Fruit fly (Drosophila melanogaster) whole organism, embryonic: Measurements from ENCODE around the gene CG5346.

Experiments used
- Abd-B ChIP-seq: fragments of 200-800 bp; sonication (Bioruptor generic); optimal IDR thresholded peaks from 2 replicates; lab custom pipeline; 2018; ENCODE audit warnings: missing biosample characterization, mild to moderate bottlenecking, missing genetic modification characterization, moderate library complexity
- Adf1 ChIP-seq: fragments of 200-800 bp; sonication (Bioruptor generic); IDR thresholded peaks from 2 replicates; pipeline ENCODE4 v1.3.6; 2022; ENCODE audit warnings: missing biosample characterization, missing genetic modification characterization
- B-H2 ChIP-seq: fragments of 200-800 bp; sonication (Bioruptor generic); optimal IDR thresholded peaks from 2 replicates; lab custom pipeline; 2018; ENCODE audit warnings: missing biosample characterization, mild to moderate bottlenecking, missing genetic modification characterization
- CG12299 ChIP-seq: fragments of 200-800 bp; sonication (Bioruptor generic); optimal IDR thresholded peaks from 2 replicates; lab custom pipeline; 2018; ENCODE audit warnings: missing biosample characterization, mild to moderate bottlenecking, missing genetic modification characterization
- CG13287 ChIP-seq: fragments of 200-800 bp; sonication (Bioruptor generic); IDR thresholded peaks from 2 replicates; pipeline ENCODE4 v1.3.6; 2022; ENCODE audit warnings: missing biosample characterization, missing genetic modification characterization; ENCODE audit not compliant: partially characterized antibody
- CG17361 ChIP-seq: fragments of 200-800 bp; sonication (Bioruptor generic); IDR thresholded peaks from 3 replicates; pipeline ENCODE4 v1.3.6; 2022; ENCODE audit warnings: missing biosample characterization, missing genetic modification characterization
- CG1832 ChIP-seq: fragments of 200-800 bp; sonication (Bioruptor generic); optimal IDR thresholded peaks from 2 replicates; lab custom pipeline; 2017; ENCODE audit warnings: missing biosample characterization, mild to moderate bottlenecking, missing genetic modification characterization, inconsistent platforms
- CG34422 ChIP-seq: fragments of 200-800 bp; sonication (Bioruptor generic); IDR thresholded peaks from 3 replicates; pipeline ENCODE4 v1.3.6; 2022; ENCODE audit warnings: missing biosample characterization, missing genetic modification characterization
- CG6175 ChIP-seq: fragments of 200-800 bp; sonication (Bioruptor generic); IDR thresholded peaks from 3 replicates; pipeline ENCODE4 v1.3.6; 2022; ENCODE audit warnings: missing biosample characterization, missing genetic modification characterization
- CG6854 ChIP-seq: fragments of 200-800 bp; sonication (Bioruptor generic); optimal IDR thresholded peaks from 3 replicates; lab custom pipeline; 2017; ENCODE audit warnings: missing biosample characterization, mild to moderate bottlenecking, missing genetic modification characterization
- CG7987 ChIP-seq: fragments of 200-800 bp; sonication (Bioruptor generic); optimal IDR thresholded peaks from 2 replicates; lab custom pipeline; 2018; ENCODE audit warnings: missing biosample characterization, mild to moderate bottlenecking, missing genetic modification characterization, moderate library complexity
- CG8281 ChIP-seq: fragments of 200-800 bp; sonication (Bioruptor generic); optimal IDR thresholded peaks from 2 replicates; lab custom pipeline; 2018; ENCODE audit warnings: missing biosample characterization, mild to moderate bottlenecking, missing genetic modification characterization, moderate library complexity
- CG8359 ChIP-seq: fragments of 200-800 bp; sonication (Bioruptor generic); optimal IDR thresholded peaks from 2 replicates; lab custom pipeline; 2017; ENCODE audit warnings: missing biosample characterization, mild to moderate bottlenecking, missing genetic modification characterization, borderline replicate concordance
- CG9437 ChIP-seq: fragments of 200-800 bp; sonication (Bioruptor generic); optimal IDR thresholded peaks from 2 replicates; lab custom pipeline; 2018; ENCODE audit warnings: missing biosample characterization, mild to moderate bottlenecking, missing genetic modification characterization
- CkIIα-i1 ChIP-seq: fragments of 200-800 bp; sonication (Bioruptor generic); IDR thresholded peaks from 2 replicates; pipeline ENCODE4 v1.3.6; 2022; ENCODE audit warnings: missing biosample characterization, missing genetic modification characterization
- CrebB ChIP-seq: fragments of 200-800 bp; sonication (Bioruptor generic); optimal IDR thresholded peaks from 3 replicates; lab custom pipeline; 2018; ENCODE audit warnings: missing biosample characterization, mild to moderate bottlenecking, missing genetic modification characterization
- Dek ChIP-seq: fragments of 200-800 bp; sonication (Bioruptor generic); optimal IDR thresholded peaks from 3 replicates; lab custom pipeline; 2019; ENCODE audit warnings: missing biosample characterization, mild to moderate bottlenecking, missing genetic modification characterization, moderate library complexity
- Doc2 ChIP-seq: fragments of 200-800 bp; sonication (Bioruptor generic); IDR thresholded peaks from 2 replicates; pipeline ENCODE4 v1.3.6; 2022; ENCODE audit warnings: missing biosample characterization, missing genetic modification characterization
- Hey ChIP-seq: fragments of 200-800 bp; sonication (Bioruptor generic); optimal IDR thresholded peaks from 3 replicates; lab custom pipeline; 2018; ENCODE audit warnings: missing biosample characterization, mild to moderate bottlenecking, missing genetic modification characterization
- Hsf ChIP-seq: fragments of 200-800 bp; sonication (Bioruptor generic); optimal IDR thresholded peaks from 3 replicates; lab custom pipeline; 2016; ENCODE audit warnings: missing biosample characterization, missing genetic modification characterization
- Kr ChIP-seq: fragments of 200-800 bp; sonication (Bioruptor generic); optimal IDR thresholded peaks from 2 replicates; lab custom pipeline; 2017; ENCODE audit warnings: missing biosample characterization, mild to moderate bottlenecking, missing genetic modification characterization
- MBD-R2 ChIP-seq: fragments of 200-800 bp; sonication (Bioruptor generic); IDR thresholded peaks from 2 replicates; pipeline ENCODE4 v1.3.6; 2022; ENCODE audit warnings: missing biosample characterization, missing genetic modification characterization
- Med ChIP-seq: fragments of 200-800 bp; sonication (Bioruptor generic); peaks from one replicate; lab custom pipeline; 2016; ENCODE audit warnings: missing biosample characterization, missing genetic modification characterization, mild to moderate bottlenecking, inconsistent platforms, moderate library complexity
- Meics ChIP-seq: fragments of 200-800 bp; sonication (Bioruptor generic); optimal IDR thresholded peaks from 2 replicates; lab custom pipeline; 2017; ENCODE audit warnings: missing biosample characterization, mild to moderate bottlenecking, missing genetic modification characterization
- Nf-YC ChIP-seq: fragments of 200-800 bp; optimal IDR thresholded peaks from 3 replicates; lab custom pipeline; 2019; ENCODE audit warnings: missing biosample characterization, mild to moderate bottlenecking, missing genetic modification characterization, moderate library complexity
- Pdp1 ChIP-seq, 2 experiments: fragments of 200-800 bp; sonication (Bioruptor generic); optimal IDR thresholded peaks; 3 replicates each; lab custom pipeline; 2016; ENCODE audit warnings: missing biosample characterization in 2 of 2, missing genetic modification characterization in 2 of 2, mild to moderate bottlenecking in 1 of 2, moderate library complexity in 1 of 2
- Spps ChIP-seq: fragments of 200-800 bp; sonication (Bioruptor generic); optimal IDR thresholded peaks from 2 replicates; lab custom pipeline; 2018; ENCODE audit warnings: missing biosample characterization, mild to moderate bottlenecking, missing genetic modification characterization
- Taf1 ChIP-seq: fragments of 200-800 bp; sonication (Bioruptor generic); IDR thresholded peaks from 2 replicates; pipeline ENCODE4 v1.3.6; 2022; ENCODE audit warnings: missing biosample characterization, missing genetic modification characterization
- Vsx1 ChIP-seq: fragments of 200-800 bp; sonication (Bioruptor generic); optimal IDR thresholded peaks from 2 replicates; lab custom pipeline; 2017; ENCODE audit warnings: missing biosample characterization, mild to moderate bottlenecking, missing genetic modification characterization, missing genetic modification reagents
- Xrp1 ChIP-seq: fragments of 200-800 bp; sonication (Bioruptor generic); IDR thresholded peaks from 2 replicates; pipeline ENCODE4 v1.3.6; 2022; ENCODE audit warnings: missing biosample characterization, missing genetic modification characterization
- bab2 ChIP-seq: fragments of 200-800 bp; sonication (Bioruptor generic); optimal IDR thresholded peaks from 2 replicates; lab custom pipeline; 2016; ENCODE audit warnings: missing biosample characterization, missing genetic modification characterization
- bsh ChIP-seq, 2 experiments: fragments of 200-800 bp; sonication (Bioruptor generic); optimal IDR thresholded peaks; 2 replicates each; lab custom pipeline; 2017 to 2018; ENCODE audit warnings: mild to moderate bottlenecking in 2 of 2, missing biosample characterization in 2 of 2, missing genetic modification characterization in 2 of 2, moderate library complexity in 1 of 2
- cg ChIP-seq: fragments of 200-800 bp; sonication (Bioruptor generic); optimal IDR thresholded peaks from 3 replicates; lab custom pipeline; 2019; ENCODE audit warnings: missing biosample characterization, mild to moderate bottlenecking, missing genetic modification characterization, moderate library complexity
- ci ChIP-seq: fragments of 200-800 bp; sonication (Bioruptor generic); IDR thresholded peaks from 3 replicates; pipeline ENCODE4 v1.3.6; 2022; ENCODE audit warnings: missing biosample characterization, missing genetic modification characterization
- exex ChIP-seq: fragments of 200-800 bp; sonication (Bioruptor generic); optimal IDR thresholded peaks from 4 replicates; lab custom pipeline; 2018; ENCODE audit warnings: missing biosample characterization, mild to moderate bottlenecking, missing genetic modification characterization, moderate library complexity
- eyg ChIP-seq: fragments of 200-800 bp; sonication (Bioruptor generic); optimal IDR thresholded peaks from 3 replicates; lab custom pipeline; 2016; ENCODE audit warnings: missing biosample characterization, missing genetic modification characterization
- fu2 ChIP-seq: fragments of 200-800 bp; sonication (Bioruptor generic); optimal IDR thresholded peaks from 2 replicates; lab custom pipeline; 2016; ENCODE audit warnings: missing biosample characterization, missing genetic modification characterization
- insv ChIP-seq, 2 experiments: fragments of 200-800 bp; sonication (Bioruptor generic); optimal IDR thresholded peaks; 3 replicates each; lab custom pipeline; 2016 to 2018; ENCODE audit warnings: missing biosample characterization in 2 of 2, missing genetic modification characterization in 2 of 2
- lmd ChIP-seq: fragments of 200-800 bp; sonication (Bioruptor generic); IDR thresholded peaks from 2 replicates; pipeline ENCODE4 v1.3.6; 2022; ENCODE audit warnings: missing biosample characterization, missing genetic modification characterization
- lola ChIP-seq, 3 experiments: fragments of >200 bp in 2 of 3; fragments of 200-800 bp in 1 of 3; sonication (Bioruptor generic) in 1 of 3; optimal IDR thresholded peaks; 2 replicates each; lab custom pipeline; 2017 to 2019; ENCODE audit warnings: missing biosample characterization in 3 of 3, missing genetic modification characterization in 3 of 3, mild to moderate bottlenecking in 1 of 3, moderate library complexity in 1 of 3
- lov ChIP-seq, 2 experiments: fragments of 200-800 bp in 1 of 2; fragments of >200 bp in 1 of 2; sonication (Bioruptor generic) in 1 of 2; IDR thresholded peaks in 1 of 2; optimal IDR thresholded peaks in 1 of 2; 2 replicates in 1 of 2; 3 replicates in 1 of 2; pipeline versions ENCODE4 v1.3.6 to Lab custom; 2017 to 2022; ENCODE audit warnings: missing biosample characterization in 1 of 2, missing genetic modification characterization in 1 of 2
- odd ChIP-seq: fragments of 200-800 bp; sonication (Bioruptor generic); optimal IDR thresholded peaks from 2 replicates; lab custom pipeline; 2017; ENCODE audit warnings: missing biosample characterization, mild to moderate bottlenecking, missing genetic modification characterization
- p53 ChIP-seq: fragments of 200-800 bp; sonication (Bioruptor generic); optimal IDR thresholded peaks from 2 replicates; lab custom pipeline; 2016; ENCODE audit warnings: missing biosample characterization, missing genetic modification characterization
- sisA ChIP-seq: fragments of 200-800 bp; sonication (Bioruptor generic); IDR thresholded peaks from 2 replicates; pipeline ENCODE4 v1.3.6; 2022; ENCODE audit warnings: missing biosample characterization, missing genetic modification characterization
- sr ChIP-seq: fragments of 200-800 bp; sonication (Bioruptor generic); IDR thresholded peaks from 3 replicates; pipeline ENCODE4 v1.3.6; 2022; ENCODE audit warnings: missing biosample characterization, missing genetic modification characterization
- wek ChIP-seq: fragments of 200-800 bp; sonication (Bioruptor generic); optimal IDR thresholded peaks from 3 replicates; lab custom pipeline; 2018; ENCODE audit warnings: missing biosample characterization, mild to moderate bottlenecking, missing genetic modification characterization, moderate library complexity

The CG5346 gene

DNA sequence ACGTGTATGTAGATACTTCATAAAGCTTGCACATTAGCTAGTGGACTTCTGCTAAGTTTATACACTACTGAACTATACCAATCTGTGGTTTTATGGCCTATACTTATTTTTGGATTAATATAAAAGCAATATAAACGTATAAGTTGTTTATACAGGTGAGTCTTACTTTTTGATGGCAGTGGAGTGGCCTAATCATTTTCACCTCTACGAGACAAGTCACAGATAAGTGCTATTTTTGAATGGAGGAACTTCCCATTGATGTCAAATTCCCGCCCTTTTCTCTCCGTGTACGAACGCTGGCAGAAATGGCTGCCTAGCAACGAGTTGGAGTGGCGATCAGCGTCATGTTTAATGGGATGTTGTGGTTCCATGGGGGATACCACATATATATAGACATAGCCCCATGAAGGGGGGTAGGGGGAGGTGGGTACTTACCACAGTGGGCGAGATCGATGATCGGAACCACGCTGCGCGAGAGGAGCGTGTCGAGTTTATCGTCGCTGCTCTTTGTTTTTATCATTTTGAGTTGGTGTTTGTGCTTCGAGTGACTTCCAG, 2.0 kb downstream of the CG5346 start (continued):
- TF ChIP-seq CG12299 (no peak), Taf1 (no peak), Xrp1 (0 out of 2 replicates have a peak, but pooled peaks have one; percentile 7), CG6175 (GFP tag; lab: Robert Waterston, UW) (peak; percentile 46; the same call in 1 of the 3 replicates), CG13287 (no peak), Hsf (GFP tag; lab: Kevin White, UChicago) (peak; percentile 22)

DNA sequence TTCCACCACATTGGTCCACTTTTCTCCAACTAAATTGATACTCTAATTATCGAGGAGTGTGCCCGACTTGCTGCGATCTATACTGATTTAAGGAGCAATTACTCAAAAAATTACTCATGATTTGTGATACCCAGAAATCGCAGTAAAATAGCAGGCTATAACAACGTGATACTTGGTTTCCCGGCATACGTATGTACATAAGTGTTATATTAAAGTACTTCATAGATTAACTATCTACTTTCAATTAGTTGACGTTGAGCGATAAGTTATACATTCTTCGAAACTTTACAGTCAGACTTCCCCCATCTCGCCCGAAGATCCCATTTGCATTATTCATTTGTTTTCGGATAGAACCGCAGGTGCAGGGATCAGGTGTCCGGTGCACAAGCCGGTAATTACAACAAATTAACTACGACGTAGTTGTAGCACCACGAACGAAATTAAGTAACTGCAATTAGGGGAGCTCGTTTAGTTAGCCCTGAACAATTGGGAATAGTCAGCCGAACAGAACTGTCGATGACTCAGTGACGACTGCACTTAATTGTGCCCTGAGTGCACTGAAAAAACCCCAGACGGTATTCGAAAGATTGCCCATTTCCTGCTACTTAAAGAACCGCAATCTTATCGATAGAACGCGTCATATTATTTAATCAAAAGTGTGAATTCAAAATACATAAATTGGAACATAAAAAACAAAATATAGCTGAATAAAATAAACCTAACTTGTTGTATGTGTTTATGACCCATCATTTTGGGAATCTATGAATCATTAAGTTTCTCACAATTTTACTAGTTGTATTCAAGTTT, 2.7 kb downstream of the CG5346 start:
- TF ChIP-seq CG8359 (GFP tag; lab: Kevin White, UChicago), result no peak
- no peak for TF ChIP-seq wek
- TF ChIP-seq Kr (GFP tag; lab: Kevin White, UChicago), result no peak
- peak; percentile 36 for TF ChIP-seq CG9437 (GFP tag; lab: Kevin White, UChicago)
- no peak for TF ChIP-seq insv (GFP tag; optimal IDR thresholded peaks at IDR 0.05; lab: Kevin White, UChicago)
- TF ChIP-seq lmd (GFP tag; lab: Robert Waterston, UW), result no peak
- no peak for TF ChIP-seq lov (optimal IDR thresholded peaks at IDR 0.05; lab: Kevin White, UChicago)
- TF ChIP-seq lov (GFP tag; IDR thresholded peaks at IDR 0.05; lab: Robert Waterston, UW), result no peak
- TF ChIP-seq p53, result no peak
- TF ChIP-seq B-H2 (GFP tag; lab: Kevin White, UChicago), result no peak
- no peak for TF ChIP-seq bab2
- TF ChIP-seq Spps (tag; lab: Kevin White, UChicago), result no peak
- peak in 1 of 2 experiments; percentile 25 for TF ChIP-seq bsh (GFP tag; optimal IDR thresholded peaks at IDR 0.05; lab: Kevin White, UChicago)
- no peak for TF ChIP-seq MBD-R2 (GFP tag; lab: Robert Waterston, UW)
- no peak for TF ChIP-seq Doc2 (GFP tag; lab: Robert Waterston, UW)
- no peak for TF ChIP-seq Abd-B (GFP tag; lab: Kevin White, UChicago)
- peak in 1 of 3 experiments; percentile 36 for TF ChIP-seq lola (GFP tag; optimal IDR thresholded peaks at IDR 0.05; lab: Kevin White, UChicago)
- 0 out of 3 replicates have a peak, but pooled peaks have one; percentile 7 for TF ChIP-seq CG34422
- TF ChIP-seq eyg (GFP tag; lab: Kevin White, UChicago), result no peak
- TF ChIP-seq Med (GFP tag; lab: Kevin White, UChicago), result peak; percentile 20
- TF ChIP-seq Pdp1 (GFP tag; optimal IDR thresholded peaks at IDR 0.05; lab: Kevin White, UChicago), result peak in 1 of 2 experiments; percentile 4
- no peak for TF ChIP-seq Adf1 (GFP tag; lab: Robert Waterston, UW)
- peak; percentile 60; the same call in 1 of the 3 replicates for TF ChIP-seq CG17361
- TF ChIP-seq Hey (tag; lab: Kevin White, UChicago), result peak; percentile 56
- no peak for TF ChIP-seq Dek
- peak; percentile 92 for TF ChIP-seq exex (tag; lab: Kevin White, UChicago)
- TF ChIP-seq ci (GFP tag; lab: Robert Waterston, UW), result no peak
- TF ChIP-seq fu2, result no peak
- no peak for TF ChIP-seq CkIIα-i1
- no peak for TF ChIP-seq Nf-YC
- peak; percentile 45 for TF ChIP-seq CG7987 (GFP tag; lab: Kevin White, UChicago)
- peak; percentile 11 for TF ChIP-seq CG6854 (GFP tag; lab: Kevin White, UChicago)
- no peak for TF ChIP-seq cg (GFP tag; lab: Kevin White, UChicago)
- peak; percentile 16; the same call in 1 of the 2 replicates for TF ChIP-seq sisA (GFP tag; lab: Robert Waterston, UW)
- TF ChIP-seq CG8281, result no peak
- TF ChIP-seq CG1832, result no peak
- TF ChIP-seq odd, result no peak
- peak; percentile 0 for TF ChIP-seq Meics (GFP tag; lab: Kevin White, UChicago)
- no peak for TF ChIP-seq CrebB
- TF ChIP-seq Vsx1 (GFP tag; lab: Kevin White, UChicago), result no peak
- TF ChIP-seq sr, result no peak
